Worm (Caenorhabditis elegans): ENCODE measurements around the gene arrd-25.

ce11 chrX:14008130-14008529, 25.5 kb upstream of the arrd-25 start:
- TF ChIP-seq nhr-76 (tag; optimal IDR thresholded peaks at IDR 0.05) (no peak), lin-32 (GFP tag; optimal IDR thresholded peaks at IDR 0.05) (no peak), ztf-11 (tag; optimal IDR thresholded peaks at IDR 0.05) (no peak), tbx-8 (GFP tag; optimal IDR thresholded peaks at IDR 0.05) (no peak), nhr-237 (tag; optimal IDR thresholded peaks at IDR 0.05) (no peak), sptf-1 (tag; optimal IDR thresholded peaks at IDR 0.05) (no peak), ham-2 (GFP tag; optimal IDR thresholded peaks at IDR 0.05) (no peak), lin-13 (tag; optimal IDR thresholded peaks at IDR 0.05) (no peak), ceh-39 (tag; optimal IDR thresholded peaks at IDR 0.05) (no peak), bed-3 (GFP tag; optimal IDR thresholded peaks at IDR 0.05) (no peak), mep-1 (tag; optimal IDR thresholded peaks at IDR 0.05) (no peak)

Data from whole organism, mixed stage, embryonic.